Fruit fly (Drosophila melanogaster) whole organism, pupa: ENCODE results near the gene Adat1.

Source experiments
- EcR ChIP-seq: fragments of 200-800 bp; sonication (Bioruptor generic); optimal IDR thresholded peaks from 3 replicates; lab custom pipeline; 2019; ENCODE audit warnings: missing biosample characterization, missing genetic modification characterization, mild to moderate bottlenecking, moderate library complexity, missing genetic modification reagents
- fd96Ca ChIP-seq: fragments of 200-800 bp; sonication (Bioruptor generic); IDR thresholded peaks from 3 replicates; pipeline ENCODE4 v1.3.6; 2022; ENCODE audit warnings: missing biosample characterization, missing genetic modification characterization

DNA sequence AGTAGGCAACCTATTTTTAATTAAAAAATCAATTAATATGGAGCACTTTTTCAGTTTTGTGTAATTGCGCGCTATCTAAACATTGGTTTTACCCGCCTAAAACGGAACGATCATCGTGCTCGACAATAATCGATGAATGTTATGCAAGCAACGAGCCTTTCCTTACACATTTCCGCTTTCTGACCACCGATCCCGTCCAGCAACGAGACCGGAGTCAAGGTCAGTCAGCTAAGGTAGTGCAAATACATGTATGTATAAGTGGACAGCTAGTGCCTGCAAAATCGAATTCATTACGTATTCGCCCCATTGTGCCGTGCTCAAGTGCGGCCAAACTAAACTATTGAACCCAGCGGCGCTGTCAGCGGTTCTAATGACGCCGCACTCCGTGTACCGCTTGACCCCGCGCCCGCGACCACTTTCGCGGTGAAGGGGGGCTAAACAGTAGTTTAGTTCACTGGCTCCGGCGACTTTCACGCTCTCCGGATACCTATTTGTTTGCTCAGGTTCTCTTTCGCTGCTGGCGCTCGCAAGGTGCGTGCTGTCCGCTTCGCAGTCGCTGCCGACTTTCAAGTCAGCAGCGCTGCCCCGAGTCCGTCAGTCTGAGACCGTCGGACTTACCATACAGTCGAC, 8.1 kb downstream of the Adat1 start, which contains the start of gene CAH1:
- TF ChIP-seq EcR (no peak), fd96Ca (GFP tag; lab: Robert Waterston, UW) (no peak)
